Fruit fly (Drosophila melanogaster) whole organism, embryonic: Measurements from ENCODE around the gene CG6839.

Source experiments
- ATbp ChIP-seq: fragments of 200-800 bp; sonication (Bioruptor generic); optimal IDR thresholded peaks from 2 replicates; lab custom pipeline; 2017; ENCODE audit warnings: missing biosample characterization, mild to moderate bottlenecking, missing genetic modification characterization, missing genetic modification reagents
- Ada2b ChIP-seq: fragments of 200-800 bp; sonication (Bioruptor generic); IDR thresholded peaks from 2 replicates; pipeline ENCODE4 v1.3.6; 2022; ENCODE audit warnings: missing biosample characterization, missing genetic modification characterization
- Adf1 ChIP-seq: fragments of 200-800 bp; sonication (Bioruptor generic); IDR thresholded peaks from 2 replicates; pipeline ENCODE4 v1.3.6; 2022; ENCODE audit warnings: missing biosample characterization, missing genetic modification characterization
- C15 ChIP-seq: fragments of 200-800 bp; sonication (Bioruptor generic); IDR thresholded peaks from 3 replicates; pipeline ENCODE4 v1.3.6; 2022; ENCODE audit warnings: missing biosample characterization, missing genetic modification characterization
- CG10147 ChIP-seq: fragments of 200-800 bp; sonication (Bioruptor generic); optimal IDR thresholded peaks from 2 replicates; lab custom pipeline; 2019; ENCODE audit warnings: missing biosample characterization, mild to moderate bottlenecking, missing genetic modification characterization, moderate library complexity
- CG10565 ChIP-seq: fragments of 200-800 bp; sonication (Bioruptor generic); optimal IDR thresholded peaks from 3 replicates; lab custom pipeline; 2016; ENCODE audit warnings: missing biosample characterization, mild to moderate bottlenecking, missing genetic modification characterization
- CG11093 ChIP-seq: fragments of 200-800 bp; sonication (Bioruptor generic); IDR thresholded peaks from 3 replicates; pipeline ENCODE4 v1.3.6; 2022; ENCODE audit warnings: missing biosample characterization, missing genetic modification characterization
- CG12299 ChIP-seq: fragments of 200-800 bp; sonication (Bioruptor generic); optimal IDR thresholded peaks from 2 replicates; lab custom pipeline; 2018; ENCODE audit warnings: missing biosample characterization, mild to moderate bottlenecking, missing genetic modification characterization
- CG15479 ChIP-seq: fragments of 200-800 bp; sonication (Bioruptor generic); optimal IDR thresholded peaks from 3 replicates; lab custom pipeline; 2019; ENCODE audit warnings: missing biosample characterization, mild to moderate bottlenecking, missing genetic modification characterization, moderate library complexity
- CG17829 ChIP-seq: fragments of 200-800 bp; optimal IDR thresholded peaks from 2 replicates; lab custom pipeline; 2019; ENCODE audit warnings: missing biosample characterization, mild to moderate bottlenecking, missing genetic modification characterization, moderate library complexity
- CG18011 ChIP-seq: fragments of 200-800 bp; sonication (Bioruptor generic); optimal IDR thresholded peaks from 2 replicates; lab custom pipeline; 2017; ENCODE audit warnings: missing biosample characterization, missing genetic modification characterization, mild to moderate bottlenecking, moderate library complexity, missing genotype
- CG18599 ChIP-seq: fragments of 200-800 bp; sonication (Bioruptor generic); optimal IDR thresholded peaks from 3 replicates; lab custom pipeline; 2017; ENCODE audit warnings: missing biosample characterization, missing genetic modification characterization, mild to moderate bottlenecking, moderate library complexity, missing genetic modification reagents
- CG33557 ChIP-seq: fragments of 200-800 bp; sonication (Bioruptor generic); optimal IDR thresholded peaks from 2 replicates; lab custom pipeline; 2019; ENCODE audit warnings: missing biosample characterization, mild to moderate bottlenecking, missing genetic modification characterization, moderate library complexity
- CG7839 ChIP-seq: fragments of 200-800 bp; sonication (Bioruptor generic); optimal IDR thresholded peaks from 3 replicates; lab custom pipeline; 2018; ENCODE audit warnings: missing biosample characterization, mild to moderate bottlenecking, missing genetic modification characterization, moderate library complexity
- CG7963 ChIP-seq: fragments of 200-800 bp; sonication (Bioruptor generic); IDR thresholded peaks from 3 replicates; pipeline ENCODE4 v1.3.6; 2022; ENCODE audit warnings: missing biosample characterization, missing genetic modification characterization; ENCODE audit not compliant: partially characterized antibody
- CG7987 ChIP-seq: fragments of 200-800 bp; sonication (Bioruptor generic); optimal IDR thresholded peaks from 2 replicates; lab custom pipeline; 2018; ENCODE audit warnings: missing biosample characterization, mild to moderate bottlenecking, missing genetic modification characterization, moderate library complexity
- CG9932 ChIP-seq: fragments of 200-800 bp; sonication (Bioruptor generic); IDR thresholded peaks from 2 replicates; pipeline ENCODE4 v1.3.6; 2022; ENCODE audit warnings: missing biosample characterization, missing genetic modification characterization
- CTCF ChIP-seq: fragments of 200-800 bp; sonication (Bioruptor generic); optimal IDR thresholded peaks from 2 replicates; lab custom pipeline; 2017; ENCODE audit warnings: missing biosample characterization, mild to moderate bottlenecking, missing genetic modification characterization, moderate library complexity
- Eip74EF ChIP-seq, 2 experiments: fragments of 200-800 bp in 1 of 2; fragments of >200 bp in 1 of 2; sonication (Bioruptor generic) in 1 of 2; optimal IDR thresholded peaks; 2 replicates each; lab custom pipeline; 2017 to 2019; ENCODE audit warnings: missing biosample characterization in 2 of 2, missing genetic modification characterization in 2 of 2, mild to moderate bottlenecking in 1 of 2, moderate library complexity in 1 of 2
- H15 ChIP-seq: fragments of 200-800 bp; sonication (Bioruptor generic); IDR thresholded peaks from 3 replicates; pipeline ENCODE4 v1.3.6; 2022; ENCODE audit warnings: missing biosample characterization, missing genetic modification characterization
- Lim3 ChIP-seq: fragments of 200-800 bp; sonication (Bioruptor generic); IDR thresholded peaks from 2 replicates; pipeline ENCODE4 v1.3.6; 2022; ENCODE audit warnings: missing biosample characterization, missing genetic modification characterization
- MESR4 ChIP-seq: fragments of 200-800 bp; sonication (Bioruptor generic); optimal IDR thresholded peaks from 2 replicates; lab custom pipeline; 2018; ENCODE audit warnings: missing biosample characterization, mild to moderate bottlenecking, missing genetic modification characterization, moderate library complexity
- PHDP ChIP-seq: fragments of 200-800 bp; sonication (Bioruptor generic); optimal IDR thresholded peaks from 3 replicates; lab custom pipeline; 2018; ENCODE audit warnings: missing biosample characterization, mild to moderate bottlenecking, missing genetic modification characterization, moderate library complexity
- Usf ChIP-seq: fragments of 200-800 bp; sonication (Bioruptor generic); optimal IDR thresholded peaks from 2 replicates; lab custom pipeline; 2017; ENCODE audit warnings: missing genotype, missing biosample characterization, missing genetic modification characterization
- ac ChIP-seq: fragments of 200-800 bp; sonication (Bioruptor generic); optimal IDR thresholded peaks from 3 replicates; lab custom pipeline; 2017; ENCODE audit warnings: missing biosample characterization, mild to moderate bottlenecking, missing genetic modification characterization
- aop ChIP-seq: fragments of 200-800 bp; sonication (Bioruptor generic); IDR thresholded peaks from 2 replicates; pipeline ENCODE4 v1.3.6; 2022; ENCODE audit warnings: missing biosample characterization, missing genetic modification characterization
- cwo ChIP-seq: fragments of 200-800 bp; sonication (Bioruptor generic); optimal IDR thresholded peaks from 3 replicates; lab custom pipeline; 2017; ENCODE audit warnings: missing biosample characterization, missing genetic modification characterization, mild to moderate bottlenecking, moderate library complexity, missing genetic modification reagents
- dmrt11E ChIP-seq: fragments of 200-800 bp; sonication (Bioruptor generic); optimal IDR thresholded peaks from 3 replicates; lab custom pipeline; 2018; ENCODE audit warnings: missing biosample characterization, mild to moderate bottlenecking, missing genetic modification characterization, moderate library complexity
- gem ChIP-seq: fragments of 200-800 bp; sonication (Bioruptor generic); optimal IDR thresholded peaks from 2 replicates; lab custom pipeline; 2019; ENCODE audit warnings: missing biosample characterization, mild to moderate bottlenecking, missing genetic modification characterization, moderate library complexity
- grn ChIP-seq: fragments of 200-800 bp; sonication (Bioruptor generic); optimal IDR thresholded peaks from 3 replicates; lab custom pipeline; 2017; ENCODE audit warnings: missing biosample characterization, missing genetic modification characterization
- gsb-n ChIP-seq: fragments of 200-800 bp; sonication (Bioruptor generic); optimal IDR thresholded peaks from 3 replicates; lab custom pipeline; 2018; ENCODE audit warnings: missing biosample characterization, mild to moderate bottlenecking, missing genetic modification characterization
- hth ChIP-seq: fragments of >200 bp; optimal IDR thresholded peaks from 2 replicates; lab custom pipeline; 2017; ENCODE audit warnings: inconsistent platforms
- klu ChIP-seq: fragments of 200-800 bp; sonication (Bioruptor generic); IDR thresholded peaks from 2 replicates; pipeline ENCODE4 v1.3.6; 2022; ENCODE audit warnings: missing biosample characterization, missing genetic modification characterization
- lbe ChIP-seq: fragments of 200-800 bp; sonication (Bioruptor generic); optimal IDR thresholded peaks from 2 replicates; lab custom pipeline; 2016; ENCODE audit warnings: missing biosample characterization, mild to moderate bottlenecking, missing genetic modification characterization
- mirr ChIP-seq: fragments of 200-800 bp; sonication (Bioruptor generic); optimal IDR thresholded peaks from 3 replicates; lab custom pipeline; 2018; ENCODE audit warnings: missing biosample characterization, mild to moderate bottlenecking, missing genetic modification characterization
- nom ChIP-seq: fragments of 200-800 bp; sonication (Bioruptor generic); optimal IDR thresholded peaks from 2 replicates; lab custom pipeline; 2017; ENCODE audit warnings: missing biosample characterization, missing genetic modification characterization, mild to moderate bottlenecking, moderate library complexity, missing genetic modification reagents
- pros ChIP-seq: fragments of 200-800 bp; sonication (Bioruptor generic); optimal IDR thresholded peaks from 3 replicates; lab custom pipeline; 2019; ENCODE audit warnings: missing biosample characterization, mild to moderate bottlenecking, missing genetic modification characterization, moderate library complexity
- shn ChIP-seq: fragments of 200-800 bp; sonication (Bioruptor generic); optimal IDR thresholded peaks from 3 replicates; lab custom pipeline; 2016; ENCODE audit warnings: missing biosample characterization, missing genetic modification characterization
- sim ChIP-seq: fragments of 200-800 bp; sonication (Bioruptor generic); IDR thresholded peaks from 2 replicates; pipeline ENCODE4 v1.3.6; 2022; ENCODE audit warnings: missing biosample characterization, missing genetic modification characterization
- unpg ChIP-seq: fragments of 200-800 bp; sonication (Bioruptor generic); optimal IDR thresholded peaks from 3 replicates; lab custom pipeline; 2018; ENCODE audit warnings: missing biosample characterization, mild to moderate bottlenecking, missing genetic modification characterization, moderate library complexity

The CG6839 gene

dm6 chr3L:18922086-18922485, 4.7 kb downstream of the CG6839 start, which contains the start of gene CG3819 (continued):
- no peak for TF ChIP-seq PHDP (tag; lab: Kevin White, UChicago)
- no peak for TF ChIP-seq nom (GFP tag; lab: Kevin White, UChicago)
- TF ChIP-seq C15 (GFP tag; lab: Robert Waterston, UW): no peak
- no peak for TF ChIP-seq dmrt11E (tag; lab: Kevin White, UChicago)
- no peak for TF ChIP-seq CG10147
- no peak for TF ChIP-seq Ada2b (GFP tag; lab: Robert Waterston, UW)
- peak; percentile 4 for TF ChIP-seq CG18599
- no peak for TF ChIP-seq pros
- no peak for TF ChIP-seq gsb-n (tag; lab: Kevin White, UChicago)
- TF ChIP-seq unpg (GFP tag; lab: Kevin White, UChicago): no peak
- TF ChIP-seq klu (GFP tag; lab: Robert Waterston, UW): no peak
- no peak for TF ChIP-seq sim (GFP tag; lab: Robert Waterston, UW)
- no peak for TF ChIP-seq aop (GFP tag; lab: Robert Waterston, UW)
- TF ChIP-seq CG33557 (GFP tag; lab: Kevin White, UChicago): no peak
- TF ChIP-seq CG11093 (GFP tag; lab: Robert Waterston, UW): no peak
- peak; percentile 71 for TF ChIP-seq mirr (GFP tag; lab: Kevin White, UChicago)
- TF ChIP-seq grn (GFP tag; lab: Kevin White, UChicago): peak; percentile 82
- no peak for TF ChIP-seq CG12299 (tag; lab: Kevin White, UChicago)
- TF ChIP-seq hth: no peak
- TF ChIP-seq CTCF (GFP tag; lab: Kevin White, UChicago): no peak
- no peak for TF ChIP-seq CG15479 (GFP tag; lab: Kevin White, UChicago)
- peak; percentile 94 for TF ChIP-seq cwo (GFP tag; lab: Kevin White, UChicago)
- TF ChIP-seq CG7987 (GFP tag; lab: Kevin White, UChicago): no peak

DNA sequence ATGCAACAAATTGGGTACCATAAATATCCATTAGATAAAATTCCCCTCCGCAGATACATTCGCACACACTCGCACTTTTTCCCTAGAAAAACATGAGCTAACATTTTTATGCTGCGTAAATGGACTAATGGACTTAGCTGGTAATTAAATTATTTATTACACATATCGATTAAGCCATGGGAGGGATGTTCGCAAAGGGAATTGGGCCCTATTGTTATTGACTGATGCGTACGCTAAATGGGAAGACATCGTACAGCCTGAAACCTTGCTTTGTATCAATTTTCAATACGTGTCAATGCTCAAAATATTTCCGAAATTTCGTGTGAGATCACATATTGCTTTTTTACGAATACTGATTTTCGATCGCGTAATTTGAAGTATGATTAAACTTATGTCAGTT, 7.4 kb downstream of the CG6839 start, which contains the start of gene CG43049:
CG43049 (plus strand) TSS at position 301 of the 400 bp plus-strand sequence.
- TF ChIP-seq CG18011 (GFP tag; lab: Kevin White, UChicago) (no peak), lbe (GFP tag; lab: Kevin White, UChicago) (no peak), CG7839 (no peak), CG10565 (no peak), Lim3 (GFP tag; lab: Robert Waterston, UW) (no peak), CG17829 (tag; lab: Kevin White, UChicago) (no peak), ATbp (GFP tag; lab: Kevin White, UChicago) (no peak), MESR4 (no peak), shn (GFP tag; lab: Kevin White, UChicago) (no peak), H15 (GFP tag; lab: Robert Waterston, UW) (no peak), CG9932 (no peak), Eip74EF (GFP tag; optimal IDR thresholded peaks at IDR 0.05; lab: Kevin White, UChicago) (no peak), ac (GFP tag; lab: Kevin White, UChicago) (no peak), CG7963 (GFP tag; lab: Robert Waterston, UW) (no peak), gem (no peak), Usf (GFP tag; lab: Kevin White, UChicago) (no peak), Adf1 (no peak)
